Fruit fly (Drosophila melanogaster): ENCODE data around the gene Dus4.

Gene Dus4

DNA sequence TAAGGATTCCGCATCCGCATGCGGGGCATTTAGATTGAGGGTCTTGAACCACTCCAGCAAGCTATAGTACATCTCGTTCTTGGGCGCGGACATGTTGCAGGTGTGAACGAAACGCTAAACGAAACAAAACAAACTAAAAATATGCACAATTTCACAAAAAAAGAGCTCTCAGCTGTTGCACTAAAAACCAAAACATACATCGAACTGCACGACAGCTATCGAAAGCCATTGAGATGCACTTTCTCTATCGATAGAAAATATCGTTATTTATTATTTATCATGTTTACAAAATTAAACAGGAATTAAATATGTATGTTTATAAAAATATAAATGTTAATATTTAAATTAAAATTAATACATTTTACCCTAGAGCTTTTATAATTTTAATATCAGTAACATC, 29.8 kb upstream of the Dus4 start, which contains the start of gene hook:
TSS of gene hook (minus strand) at position 211 of the 400 bp plus-strand sequence.
- TF ChIP-seq CG31388 (GFP tag; optimal IDR thresholded peaks at IDR 0.05) (no peak), CG2712 (tag; optimal IDR thresholded peaks at IDR 0.05) (peak; percentile 24), CG16813 (GFP tag; IDR thresholded peaks at IDR 0.05; ENCODE audit: partially characterized antibody) (peak; percentile 69), CG6175 (GFP tag; IDR thresholded peaks at IDR 0.05) (no peak), nmo (GFP tag; optimal IDR thresholded peaks at IDR 0.05) (peak; percentile 8), Dip3 (GFP tag; optimal IDR thresholded peaks at IDR 0.05) (no peak), zen (tag; optimal IDR thresholded peaks at IDR 0.05) (no peak), MESR4 (GFP tag; optimal IDR thresholded peaks at IDR 0.05) (peak; percentile 45), CG7963 (GFP tag; IDR thresholded peaks at IDR 0.05; ENCODE audit: partially characterized antibody) (peak; percentile 45; the same call in 1 of the 3 replicates), zen2 (GFP tag; IDR thresholded peaks at IDR 0.05; ENCODE audit: partially characterized antibody) (peak; percentile 75), Tbp (GFP tag; optimal IDR thresholded peaks at IDR 0.05) (no peak), Ssrp (tag; optimal IDR thresholded peaks at IDR 0.05) (no peak), CG6791 (GFP tag; IDR thresholded peaks at IDR 0.05; ENCODE audit: partially characterized antibody) (peak; percentile 84), CTCF (GFP tag; optimal IDR thresholded peaks at IDR 0.05) (no peak), Dll (GFP tag; IDR thresholded peaks at IDR 0.05; ENCODE audit: partially characterized antibody) (peak; percentile 85), Mes4 (GFP tag; optimal IDR thresholded peaks at IDR 0.05) (no peak), ro (GFP tag; IDR thresholded peaks at IDR 0.05) (no peak), da (GFP tag; optimal IDR thresholded peaks at IDR 0.05) (no peak), lbe (GFP tag; optimal IDR thresholded peaks at IDR 0.05) (no peak), CG10366 (GFP tag; IDR thresholded peaks at IDR 0.05) (no peak), Rfx (GFP tag; IDR thresholded peaks at IDR 0.05) (0 out of 2 replicates have a peak, but pooled peaks have one; percentile 14), CG42726 (GFP tag; IDR thresholded peaks at IDR 0.05; ENCODE audit: partially characterized antibody) (peak; percentile 55; the same call in 1 of the 2 replicates), CG2116 (GFP tag; optimal IDR thresholded peaks at IDR 0.05) (peak; percentile 60), repo (GFP tag; optimal IDR thresholded peaks at IDR 0.05) (no peak), CG14710 (tag; optimal IDR thresholded peaks at IDR 0.05) (peak; percentile 15), trem (tag; optimal IDR thresholded peaks at IDR 0.05) (peak; percentile 52), row (GFP tag; IDR thresholded peaks at IDR 0.05) (peak; percentile 49; the same call in 2 of the 3 replicates), vnd (GFP tag; IDR thresholded peaks at IDR 0.05; ENCODE audit: partially characterized antibody) (peak; percentile 64), CG4617 (GFP tag; optimal IDR thresholded peaks at IDR 0.05; ENCODE audit: borderline replicate concordance) (peak; percentile 22), hb (GFP tag; IDR thresholded peaks at IDR 0.05; ENCODE audit: partially characterized antibody) (peak; percentile 67; the same call in 2 of the 3 replicates), Med (GFP tag) (peak; percentile 40), Usf (GFP tag; optimal IDR thresholded peaks at IDR 0.05) (no peak), caup (GFP tag; optimal IDR thresholded peaks at IDR 0.05; ENCODE audit: severe bottlenecking) (no peak), knrl (GFP tag; IDR thresholded peaks at IDR 0.05; ENCODE audit: partially characterized antibody) (peak; percentile 84), CG15601 (tag; optimal IDR thresholded peaks at IDR 0.05) (no peak), MBD-R2 (GFP tag; IDR thresholded peaks at IDR 0.05) (peak; percentile 68), crc (GFP tag; optimal IDR thresholded peaks at IDR 0.05) (no peak), CG12391 (tag; optimal IDR thresholded peaks at IDR 0.05) (peak; percentile 14), tna (GFP tag; IDR thresholded peaks at IDR 0.05; ENCODE audit: partially characterized antibody) (0 out of 2 replicates have a peak, but pooled peaks have one; percentile 40), Sin3A (optimal IDR thresholded peaks at IDR 0.05) (no peak), br (optimal IDR thresholded peaks at IDR 0.05) (no peak), CG17385 (GFP tag; optimal IDR thresholded peaks at IDR 0.05) (peak; percentile 6), CG10274 (GFP tag; optimal IDR thresholded peaks at IDR 0.05) (no peak), scrt (GFP tag; optimal IDR thresholded peaks at IDR 0.05) (peak; percentile 40), bbx (GFP tag; IDR thresholded peaks at IDR 0.05; ENCODE audit: partially characterized antibody) (peak; percentile 85), CG16779 (GFP tag; IDR thresholded peaks at IDR 0.05) (no peak), HLH4C (GFP tag; IDR thresholded peaks at IDR 0.05; ENCODE audit: partially characterized antibody) (peak; percentile 71), phol (tag; optimal IDR thresholded peaks at IDR 0.05) (peak; percentile 2), BEAF-32 (GFP tag; optimal IDR thresholded peaks at IDR 0.05) (peak; percentile 68), crp (GFP tag; optimal IDR thresholded peaks at IDR 0.05) (peak in 1 of 2 experiments; percentile 76)

All from whole organism, embryonic.